Fruit fly (Drosophila melanogaster) whole organism, embryonic: ENCODE measurements around the gene Dr.

Experiments
- ATbp ChIP-seq: fragments of 200-800 bp; sonication (Bioruptor generic); optimal IDR thresholded peaks from 2 replicates; lab custom pipeline; 2017; ENCODE audit warnings: missing biosample characterization, mild to moderate bottlenecking, missing genetic modification characterization, missing genetic modification reagents
- Adf1 ChIP-seq: fragments of 200-800 bp; sonication (Bioruptor generic); IDR thresholded peaks from 2 replicates; pipeline ENCODE4 v1.3.6; 2022; ENCODE audit warnings: missing biosample characterization, missing genetic modification characterization
- C15 ChIP-seq: fragments of 200-800 bp; sonication (Bioruptor generic); IDR thresholded peaks from 3 replicates; pipeline ENCODE4 v1.3.6; 2022; ENCODE audit warnings: missing biosample characterization, missing genetic modification characterization
- CG10267 ChIP-seq: fragments of 200-800 bp; sonication (Bioruptor generic); optimal IDR thresholded peaks from 2 replicates; lab custom pipeline; 2018; ENCODE audit warnings: missing biosample characterization, mild to moderate bottlenecking, missing genetic modification characterization, moderate library complexity
- CG10274 ChIP-seq: fragments of 200-800 bp; sonication (Bioruptor generic); optimal IDR thresholded peaks from 3 replicates; lab custom pipeline; 2017; ENCODE audit warnings: missing biosample characterization, mild to moderate bottlenecking, missing genetic modification characterization
- CG10321 ChIP-seq: fragments of 200-800 bp; sonication (Bioruptor generic); IDR thresholded peaks from 2 replicates; pipeline ENCODE4 v1.3.6; 2022; ENCODE audit warnings: missing biosample characterization, missing genetic modification characterization
- CG10565 ChIP-seq: fragments of 200-800 bp; sonication (Bioruptor generic); optimal IDR thresholded peaks from 3 replicates; lab custom pipeline; 2016; ENCODE audit warnings: missing biosample characterization, mild to moderate bottlenecking, missing genetic modification characterization
- CG11085 ChIP-seq: fragments of 200-800 bp; sonication (Bioruptor generic); IDR thresholded peaks from 2 replicates; pipeline ENCODE4 v1.3.6; 2022; ENCODE audit warnings: missing biosample characterization, missing genetic modification characterization
- CG14050 ChIP-seq: fragments of 200-800 bp; sonication (Bioruptor generic); IDR thresholded peaks from 3 replicates; pipeline ENCODE4 v1.3.6; 2022; ENCODE audit warnings: missing biosample characterization, missing genetic modification characterization
- CG15269 ChIP-seq: fragments of 200-800 bp; sonication (Bioruptor generic); optimal IDR thresholded peaks from 2 replicates; lab custom pipeline; 2018; ENCODE audit warnings: missing biosample characterization, mild to moderate bottlenecking, missing genetic modification characterization, moderate library complexity
- CG1602 ChIP-seq: fragments of 200-800 bp; sonication (Bioruptor generic); optimal IDR thresholded peaks from 3 replicates; lab custom pipeline; 2016; ENCODE audit warnings: missing biosample characterization, missing genetic modification characterization
- CG16863 ChIP-seq: fragments of 200-800 bp; sonication (Bioruptor generic); optimal IDR thresholded peaks from 3 replicates; lab custom pipeline; 2016; ENCODE audit warnings: missing biosample characterization, missing genetic modification characterization
- CG1792 ChIP-seq: fragments of 200-800 bp; sonication (Bioruptor generic); optimal IDR thresholded peaks from 2 replicates; lab custom pipeline; 2016; ENCODE audit warnings: missing biosample characterization, missing genetic modification characterization
- CG2120 ChIP-seq: fragments of 200-800 bp; sonication (Bioruptor generic); optimal IDR thresholded peaks from 3 replicates; lab custom pipeline; 2016; ENCODE audit warnings: missing biosample characterization, missing genetic modification characterization
- CG30020 ChIP-seq: fragments of 200-800 bp; optimal IDR thresholded peaks from 2 replicates; lab custom pipeline; 2019; ENCODE audit warnings: missing biosample characterization, mild to moderate bottlenecking, missing genetic modification characterization, moderate library complexity
- CG31388 ChIP-seq: fragments of 200-800 bp; sonication (Bioruptor generic); optimal IDR thresholded peaks from 2 replicates; lab custom pipeline; 2016; ENCODE audit warnings: missing biosample characterization, missing genetic modification characterization
- CG31441 ChIP-seq: fragments of 200-800 bp; sonication (Bioruptor generic); IDR thresholded peaks from 2 replicates; pipeline ENCODE4 v1.3.6; 2022; ENCODE audit warnings: missing biosample characterization, missing genetic modification characterization
- CG32767 ChIP-seq: fragments of 200-800 bp; sonication (Bioruptor generic); IDR thresholded peaks from 2 replicates; pipeline ENCODE4 v1.3.6; 2022; ENCODE audit warnings: missing biosample characterization, missing genetic modification characterization
- CG3281 ChIP-seq: fragments of 200-800 bp; sonication (Bioruptor generic); optimal IDR thresholded peaks from 3 replicates; lab custom pipeline; 2017; ENCODE audit warnings: missing biosample characterization, mild to moderate bottlenecking, missing genetic modification characterization
- CG33213 ChIP-seq: fragments of 200-800 bp; sonication (Bioruptor generic); optimal IDR thresholded peaks from 3 replicates; lab custom pipeline; 2016; ENCODE audit warnings: missing biosample characterization, missing genetic modification characterization
- CG4328 ChIP-seq: fragments of 200-800 bp; sonication (Bioruptor generic); optimal IDR thresholded peaks from 3 replicates; lab custom pipeline; 2017; ENCODE audit warnings: missing biosample characterization, missing genetic modification reagents, missing genetic modification characterization
- CG4360 ChIP-seq: fragments of 200-800 bp; sonication (Bioruptor generic); IDR thresholded peaks from 2 replicates; pipeline ENCODE4 v1.3.6; 2022; ENCODE audit warnings: missing biosample characterization, missing genetic modification characterization
- CG6813 ChIP-seq: fragments of 200-800 bp; sonication (Bioruptor generic); optimal IDR thresholded peaks from 2 replicates; lab custom pipeline; 2017; ENCODE audit warnings: missing biosample characterization, missing genetic modification characterization, mild to moderate bottlenecking, moderate library complexity, missing genetic modification reagents
- CG8359 ChIP-seq: fragments of 200-800 bp; sonication (Bioruptor generic); optimal IDR thresholded peaks from 2 replicates; lab custom pipeline; 2017; ENCODE audit warnings: missing biosample characterization, mild to moderate bottlenecking, missing genetic modification characterization, borderline replicate concordance
- CG9437 ChIP-seq: fragments of 200-800 bp; sonication (Bioruptor generic); optimal IDR thresholded peaks from 2 replicates; lab custom pipeline; 2018; ENCODE audit warnings: missing biosample characterization, mild to moderate bottlenecking, missing genetic modification characterization
- CG9609 ChIP-seq: fragments of 200-800 bp; sonication (Bioruptor generic); optimal IDR thresholded peaks from 3 replicates; lab custom pipeline; 2016; ENCODE audit warnings: missing biosample characterization, missing genetic modification characterization
- Fer3 ChIP-seq: fragments of 200-800 bp; sonication (Bioruptor generic); optimal IDR thresholded peaks from 2 replicates; lab custom pipeline; 2018; ENCODE audit warnings: missing biosample characterization, mild to moderate bottlenecking, missing genetic modification characterization, moderate library complexity
- Hr78 ChIP-seq, 2 experiments: fragments of 200-800 bp in 1 of 2; fragments of >200 bp in 1 of 2; sonication (Bioruptor generic) in 1 of 2; optimal IDR thresholded peaks; 2 replicates each; lab custom pipeline; 2017 to 2019; ENCODE audit warnings: missing biosample characterization in 2 of 2, missing genetic modification characterization in 2 of 2, mild to moderate bottlenecking in 1 of 2, moderate library complexity in 1 of 2
- Kr ChIP-seq: fragments of 200-800 bp; sonication (Bioruptor generic); optimal IDR thresholded peaks from 2 replicates; lab custom pipeline; 2017; ENCODE audit warnings: missing biosample characterization, mild to moderate bottlenecking, missing genetic modification characterization
- Med ChIP-seq: fragments of 200-800 bp; sonication (Bioruptor generic); peaks from one replicate; lab custom pipeline; 2016; ENCODE audit warnings: missing biosample characterization, missing genetic modification characterization, mild to moderate bottlenecking, inconsistent platforms, moderate library complexity
- Meics ChIP-seq: fragments of 200-800 bp; sonication (Bioruptor generic); optimal IDR thresholded peaks from 2 replicates; lab custom pipeline; 2017; ENCODE audit warnings: missing biosample characterization, mild to moderate bottlenecking, missing genetic modification characterization
- Mrtf ChIP-seq: fragments of 200-800 bp; sonication (Bioruptor generic); IDR thresholded peaks from 3 replicates; pipeline ENCODE4 v1.3.6; 2022; ENCODE audit warnings: missing biosample characterization, missing genetic modification characterization
- amos ChIP-seq: fragments of 200-800 bp; sonication (Bioruptor generic); IDR thresholded peaks from 2 replicates; pipeline ENCODE4 v1.3.6; 2022; ENCODE audit warnings: missing biosample characterization, missing genetic modification characterization; ENCODE audit not compliant: partially characterized antibody
- br ChIP-seq: fragments of >200 bp; optimal IDR thresholded peaks from 2 replicates; lab custom pipeline; 2017
- chm ChIP-seq: fragments of 200-800 bp; sonication (Bioruptor generic); IDR thresholded peaks from 2 replicates; pipeline ENCODE4 v1.3.6; 2022; ENCODE audit warnings: missing biosample characterization, missing genetic modification characterization
- ci ChIP-seq: fragments of 200-800 bp; sonication (Bioruptor generic); IDR thresholded peaks from 3 replicates; pipeline ENCODE4 v1.3.6; 2022; ENCODE audit warnings: missing biosample characterization, missing genetic modification characterization
- crol ChIP-seq: fragments of 200-800 bp; sonication (Bioruptor generic); IDR thresholded peaks from 2 replicates; pipeline ENCODE4 v1.3.6; 2022; ENCODE audit warnings: missing biosample characterization, missing genetic modification characterization
- dmrt11E ChIP-seq: fragments of 200-800 bp; sonication (Bioruptor generic); optimal IDR thresholded peaks from 3 replicates; lab custom pipeline; 2018; ENCODE audit warnings: missing biosample characterization, mild to moderate bottlenecking, missing genetic modification characterization, moderate library complexity
- fru ChIP-seq: fragments of >200 bp; optimal IDR thresholded peaks from 2 replicates; lab custom pipeline; 2017
- gro ChIP-seq: fragments of 200-800 bp; sonication (Bioruptor generic); optimal IDR thresholded peaks from 2 replicates; lab custom pipeline; 2016; ENCODE audit warnings: missing biosample characterization, missing genetic modification characterization
- gsb ChIP-seq: fragments of 200-800 bp; sonication (Bioruptor generic); IDR thresholded peaks from 2 replicates; pipeline ENCODE4 v1.3.6; 2022; ENCODE audit warnings: missing biosample characterization, missing genetic modification characterization
- gsb-n ChIP-seq: fragments of 200-800 bp; sonication (Bioruptor generic); optimal IDR thresholded peaks from 3 replicates; lab custom pipeline; 2018; ENCODE audit warnings: missing biosample characterization, mild to moderate bottlenecking, missing genetic modification characterization
- hkb ChIP-seq, 2 experiments: fragments of 200-800 bp in 1 of 2; fragments of >200 bp in 1 of 2; sonication (Bioruptor generic) in 1 of 2; IDR thresholded peaks in 1 of 2; optimal IDR thresholded peaks in 1 of 2; 2 replicates each; pipeline versions ENCODE4 v1.3.6 to Lab custom; 2017 to 2022; ENCODE audit warnings: missing biosample characterization in 1 of 2, missing genetic modification characterization in 1 of 2
- jing ChIP-seq: fragments of 200-800 bp; sonication (Bioruptor generic); optimal IDR thresholded peaks from 2 replicates; lab custom pipeline; 2018; ENCODE audit warnings: missing biosample characterization, mild to moderate bottlenecking, missing genetic modification characterization
- lov ChIP-seq, 2 experiments: fragments of 200-800 bp in 1 of 2; fragments of >200 bp in 1 of 2; sonication (Bioruptor generic) in 1 of 2; IDR thresholded peaks in 1 of 2; optimal IDR thresholded peaks in 1 of 2; 2 replicates in 1 of 2; 3 replicates in 1 of 2; pipeline versions ENCODE4 v1.3.6 to Lab custom; 2017 to 2022; ENCODE audit warnings: missing biosample characterization in 1 of 2, missing genetic modification characterization in 1 of 2
- pan ChIP-seq, 4 experiments: fragments of >200 bp in 3 of 4; fragments of 200-800 bp in 1 of 4; sonication (Bioruptor generic) in 1 of 4; optimal IDR thresholded peaks in 3 of 4; IDR thresholded peaks in 1 of 4; 2 replicates each; pipeline versions ENCODE4 v1.3.6 to Lab custom; 2017 to 2022; ENCODE audit warnings: missing biosample characterization in 2 of 4, missing genetic modification characterization in 2 of 4, mixed read lengths in 1 of 4
- sqz ChIP-seq: fragments of 200-800 bp; sonication (Bioruptor generic); optimal IDR thresholded peaks from 3 replicates; lab custom pipeline; 2018; ENCODE audit warnings: missing biosample characterization, mild to moderate bottlenecking, missing genetic modification characterization
- stc ChIP-seq: fragments of 200-800 bp; sonication (Bioruptor generic); IDR thresholded peaks from 2 replicates; pipeline ENCODE4 v1.3.6; 2022; ENCODE audit warnings: missing biosample characterization, missing genetic modification characterization
- twi ChIP-seq: fragments of 200-800 bp; optimal IDR thresholded peaks from 2 replicates; lab custom pipeline; 2019; ENCODE audit warnings: missing biosample characterization, mild to moderate bottlenecking, missing genetic modification characterization, moderate library complexity
- tx ChIP-seq: fragments of 200-800 bp; sonication (Bioruptor generic); optimal IDR thresholded peaks from 2 replicates; lab custom pipeline; 2016; ENCODE audit warnings: missing biosample characterization, missing genetic modification characterization

The Dr gene

dm6 chr3R:29556003-29556467 lies at the start of gene Dr (continued):
- TF ChIP-seq CG9437 (GFP tag; lab: Kevin White, UChicago) (no peak), gsb (no peak), gsb-n (tag; lab: Kevin White, UChicago) (peak; percentile 83), CG1792 (no peak), CG10274 (no peak), CG10565 (GFP tag; lab: Kevin White, UChicago) (no peak), stc (GFP tag; lab: Robert Waterston, UW) (no peak), Med (peak; percentile 71), crol (peak; percentile 53; the same call in 1 of the 2 replicates), chm (GFP tag; lab: Robert Waterston, UW) (0 out of 2 replicates have a peak, but pooled peaks have one; percentile 37), hkb (optimal IDR thresholded peaks at IDR 0.05; lab: Kevin White, UChicago) (no peak), hkb (GFP tag; IDR thresholded peaks at IDR 0.05; lab: Robert Waterston, UW) (no peak; the same call in 1 of the 2 replicates), CG10267 (tag; lab: Kevin White, UChicago) (no peak), Mrtf (GFP tag; lab: Robert Waterston, UW) (no peak), ci (peak; percentile 50; the same call in 1 of the 3 replicates), CG6813 (GFP tag; lab: Kevin White, UChicago) (no peak), Kr (GFP tag; lab: Kevin White, UChicago) (no peak), CG31388 (GFP tag; lab: Kevin White, UChicago) (no peak), twi (tag; lab: Kevin White, UChicago) (peak; percentile 36), CG1602 (GFP tag; lab: Kevin White, UChicago) (no peak), CG32767 (GFP tag; lab: Robert Waterston, UW) (peak; percentile 44; the same call in 1 of the 2 replicates), dmrt11E (no peak), C15 (GFP tag; lab: Robert Waterston, UW) (no peak), CG14050 (GFP tag; lab: Robert Waterston, UW) (no peak), tx (GFP tag; lab: Kevin White, UChicago) (no peak), CG9609 (no peak), CG10321 (GFP tag; lab: Robert Waterston, UW) (peak; percentile 98), fru (lab: Kevin White, UChicago) (no peak), CG4360 (GFP tag; lab: Robert Waterston, UW) (no peak), CG11085 (no peak), pan (optimal IDR thresholded peaks at IDR 0.05; lab: Kevin White, UChicago) (no peak), pan (GFP tag; optimal IDR thresholded peaks at IDR 0.05 in 1 of 2, IDR thresholded peaks at IDR 0.05 in 1 of 2) (peak in 1 of 2 experiments; percentile 18), sqz (GFP tag; lab: Kevin White, UChicago) (peak; percentile 52), br (lab: Kevin White, UChicago) (no peak), CG15269 (tag; lab: Kevin White, UChicago) (no peak), Adf1 (peak; percentile 72), amos (GFP tag; lab: Robert Waterston, UW) (0 out of 2 replicates have a peak, but pooled peaks have one; percentile 25), CG3281 (GFP tag; lab: Kevin White, UChicago) (no peak), Hr78 (GFP tag; optimal IDR thresholded peaks at IDR 0.05; lab: Kevin White, UChicago) (no peak), Meics (GFP tag; lab: Kevin White, UChicago) (no peak), ATbp (GFP tag; lab: Kevin White, UChicago) (no peak), jing (peak; percentile 5), CG16863 (GFP tag; lab: Kevin White, UChicago) (no peak), lov (optimal IDR thresholded peaks at IDR 0.05; lab: Kevin White, UChicago) (no peak), lov (GFP tag; IDR thresholded peaks at IDR 0.05; lab: Robert Waterston, UW) (no peak), CG8359 (GFP tag; lab: Kevin White, UChicago) (peak; percentile 0), CG4328 (GFP tag; lab: Kevin White, UChicago) (no peak), CG2120 (GFP tag; lab: Kevin White, UChicago) (no peak), Fer3 (tag; lab: Kevin White, UChicago) (no peak), CG31441 (GFP tag; lab: Robert Waterston, UW) (no peak), CG33213 (GFP tag; lab: Kevin White, UChicago) (no peak), gro (GFP tag; lab: Kevin White, UChicago) (no peak), CG30020 (tag; lab: Kevin White, UChicago) (no peak)
